Worm (Caenorhabditis elegans) whole organism, L4/young adult: ENCODE data around the gene Y32F6A.5.

Experiments
- W03F9.2 ChIP-seq: fragments of 150-350 bp; optimal IDR thresholded peaks from 2 replicates; lab custom pipeline; 2014; ENCODE audit warnings: missing biosample characterization, missing genetic modification characterization
- dao-5 ChIP-seq: sonication (generic microtip); optimal IDR thresholded peaks from 2 replicates; lab custom pipeline; 2016; ENCODE audit warnings: missing genotype, missing genetic modification characterization, moderate library complexity, missing compliant biosample characterization
- him-1 ChIP-seq: sonication (generic microtip); optimal IDR thresholded peaks from 2 replicates; lab custom pipeline; 2016; ENCODE audit warnings: missing genotype, missing genetic modification reagents, missing genetic modification characterization, missing compliant biosample characterization

ce11 chrV:10457247-10457646 is 3.8 kb upstream of the Y32F6A.5 start, which contains the start of gene F22E12.1:
- TF ChIP-seq dao-5 (no peak), him-1 (tag; lab: Kevin White, UChicago) (no peak), W03F9.2 (tag; lab: Kevin White, UChicago) (no peak)
